Fruit fly (Drosophila melanogaster): Measurements from ENCODE around the gene Dad.

Dad gene

DNA sequence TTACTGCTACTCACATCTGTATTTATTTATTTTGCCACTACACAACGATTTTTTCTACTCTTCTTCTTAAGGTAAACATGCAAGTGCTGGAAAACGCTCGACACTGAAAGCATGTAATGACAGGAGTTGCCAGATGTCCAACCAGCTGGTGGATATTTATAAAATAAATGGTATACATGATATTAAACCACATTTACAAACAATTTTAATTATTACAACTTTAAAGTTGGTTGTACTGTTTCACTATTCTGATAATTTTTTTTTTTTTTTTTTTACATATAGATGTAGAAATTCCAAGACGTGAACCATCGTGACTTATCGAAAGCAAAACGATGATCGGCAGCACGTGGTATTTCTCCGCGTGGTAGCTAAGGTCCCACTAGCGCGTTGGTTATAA is 26.1 kb downstream of the Dad start, which contains the start of the genes Keap1 and kuk (continued):
- TF ChIP-seq wek (GFP tag; optimal IDR thresholded peaks at IDR 0.05) (no peak), CG8281 (tag; optimal IDR thresholded peaks at IDR 0.05) (no peak), HLH54F (GFP tag; optimal IDR thresholded peaks at IDR 0.05) (peak; percentile 73), Oaz (GFP tag; IDR thresholded peaks at IDR 0.05) (no peak), CG16815 (GFP tag; optimal IDR thresholded peaks at IDR 0.05) (peak; percentile 16), B-H2 (GFP tag; optimal IDR thresholded peaks at IDR 0.05) (peak; percentile 61), CG4707 (GFP tag; optimal IDR thresholded peaks at IDR 0.05) (no peak), kah (GFP tag; optimal IDR thresholded peaks at IDR 0.05) (no peak), CG32767 (GFP tag; IDR thresholded peaks at IDR 0.05) (no peak), tap (tag; optimal IDR thresholded peaks at IDR 0.05) (no peak), CG34422 (GFP tag; IDR thresholded peaks at IDR 0.05) (peak; percentile 37; the same call in 2 of the 3 replicates), CG4617 (GFP tag; optimal IDR thresholded peaks at IDR 0.05; ENCODE audit: borderline replicate concordance) (peak; percentile 86), CG34376 (GFP tag; optimal IDR thresholded peaks at IDR 0.05) (no peak), crol (GFP tag; IDR thresholded peaks at IDR 0.05) (no peak), Fer2 (tag; optimal IDR thresholded peaks at IDR 0.05) (peak; percentile 46), YL-1 (GFP tag; optimal IDR thresholded peaks at IDR 0.05) (no peak), CG2875 (GFP tag; optimal IDR thresholded peaks at IDR 0.05) (peak; percentile 12), Poxn (GFP tag; IDR thresholded peaks at IDR 0.05) (no peak), scrt (GFP tag; optimal IDR thresholded peaks at IDR 0.05) (peak; percentile 35), jigr1 (GFP tag; IDR thresholded peaks at IDR 0.05) (no peak), ac (GFP tag; optimal IDR thresholded peaks at IDR 0.05) (no peak), ash1 (GFP tag; optimal IDR thresholded peaks at IDR 0.05) (no peak), CG11695 (GFP tag; IDR thresholded peaks at IDR 0.05) (0 out of 3 replicates have a peak, but pooled peaks have one; percentile 14), CG4820 (GFP tag; optimal IDR thresholded peaks at IDR 0.05) (peak; percentile 32), gsb (GFP tag; IDR thresholded peaks at IDR 0.05) (no peak), CG10979 (tag; optimal IDR thresholded peaks at IDR 0.05) (no peak), Hand (GFP tag; optimal IDR thresholded peaks at IDR 0.05) (no peak), D19B (GFP tag; optimal IDR thresholded peaks at IDR 0.05) (peak; percentile 50), CG10274 (GFP tag; optimal IDR thresholded peaks at IDR 0.05) (no peak), hb (GFP tag; IDR thresholded peaks at IDR 0.05; ENCODE audit: partially characterized antibody) (peak; percentile 59; the same call in 2 of the 3 replicates), Eip74EF (GFP tag; optimal IDR thresholded peaks at IDR 0.05) (no peak), Deaf1 (tag; optimal IDR thresholded peaks at IDR 0.05) (no peak), Abd-B (GFP tag; optimal IDR thresholded peaks at IDR 0.05) (no peak), Tbp (GFP tag; optimal IDR thresholded peaks at IDR 0.05) (peak; percentile 20), CG18764 (GFP tag; optimal IDR thresholded peaks at IDR 0.05) (peak; percentile 44), CG12299 (tag; optimal IDR thresholded peaks at IDR 0.05) (no peak), pum (GFP tag; optimal IDR thresholded peaks at IDR 0.05) (peak; percentile 63), Usf (GFP tag; optimal IDR thresholded peaks at IDR 0.05) (no peak), Sin3A (optimal IDR thresholded peaks at IDR 0.05) (peak; percentile 85), rib (GFP tag; IDR thresholded peaks at IDR 0.05) (0 out of 2 replicates have a peak, but pooled peaks have one; percentile 17), Meics (GFP tag; optimal IDR thresholded peaks at IDR 0.05) (no peak), dati (GFP tag; IDR thresholded peaks at IDR 0.05) (no peak), wor (GFP tag; IDR thresholded peaks at IDR 0.05) (no peak)

Measured in whole organism, embryonic.